Worm (Caenorhabditis elegans) whole organism, mixed stage, embryonic: ENCODE data around the gene F14F9.3.

Experiments used
- M03D4.4 ChIP-seq: sonication (generic microtip); optimal IDR thresholded peaks from 2 replicates; lab custom pipeline; 2017; ENCODE audit warnings: mild to moderate bottlenecking, missing genetic modification characterization, missing compliant biosample characterization
- bed-3 ChIP-seq: fragments of 200-800 bp; sonication (Bioruptor generic); optimal IDR thresholded peaks from 3 replicates; lab custom pipeline; 2018; ENCODE audit warnings: mild to moderate bottlenecking, missing genetic modification characterization, moderate library complexity, missing compliant biosample characterization
- blmp-1 ChIP-seq: fragments of 150-350 bp; optimal IDR thresholded peaks from 2 replicates; lab custom pipeline; 2014; ENCODE audit warnings: missing biosample characterization, missing genetic modification characterization
- ceh-39 ChIP-seq: fragments of 150-350 bp; optimal IDR thresholded peaks from 2 replicates; lab custom pipeline; 2014; ENCODE audit warnings: missing biosample characterization, missing genetic modification characterization
- ceh-43 ChIP-seq: fragments of 200-800 bp; sonication (Bioruptor generic); optimal IDR thresholded peaks from 2 replicates; lab custom pipeline; 2018; ENCODE audit warnings: mild to moderate bottlenecking, missing genetic modification characterization, moderate library complexity, missing compliant biosample characterization
- ceh-83 ChIP-seq: fragments of 200-800 bp; sonication (Bioruptor generic); optimal IDR thresholded peaks from 2 replicates; lab custom pipeline; 2018; ENCODE audit warnings: mild to moderate bottlenecking, missing genetic modification characterization, missing compliant biosample characterization
- ces-1 ChIP-seq: fragments of 150-350 bp; optimal IDR thresholded peaks from 2 replicates; lab custom pipeline; 2014; ENCODE audit warnings: missing biosample characterization, missing genetic modification reagents, missing genetic modification characterization
- drap-1 ChIP-seq: fragments of 200-800 bp; sonication (Bioruptor generic); optimal IDR thresholded peaks from 3 replicates; lab custom pipeline; 2018; ENCODE audit warnings: mild to moderate bottlenecking, missing genetic modification characterization, missing compliant biosample characterization
- elt-1 ChIP-seq: sonication (generic microtip); optimal IDR thresholded peaks from 2 replicates; lab custom pipeline; 2017; ENCODE audit warnings: missing genetic modification characterization, mild to moderate bottlenecking, missing compliant biosample characterization, antibody characterized with exemption, moderate library complexity, borderline replicate concordance; ENCODE audit not compliant: insufficient read depth
- elt-3 ChIP-seq: fragments of 150-350 bp; optimal IDR thresholded peaks from 2 replicates; lab custom pipeline; 2014; ENCODE audit warnings: missing biosample characterization, missing genetic modification characterization
- flh-1 ChIP-seq: fragments of 200-800 bp; sonication (Bioruptor generic); optimal IDR thresholded peaks from 2 replicates; lab custom pipeline; 2018; ENCODE audit warnings: mild to moderate bottlenecking, missing genetic modification characterization, moderate library complexity, missing compliant biosample characterization
- hlh-1 ChIP-seq: fragments of 150-350 bp; optimal IDR thresholded peaks from 2 replicates; lab custom pipeline; 2014; ENCODE audit warnings: missing biosample characterization, missing genetic modification reagents, missing genetic modification characterization
- lin-13 ChIP-seq: fragments of 150-350 bp; optimal IDR thresholded peaks from 2 replicates; lab custom pipeline; 2014; ENCODE audit warnings: missing biosample characterization, missing genetic modification characterization
- lin-32 ChIP-seq: fragments of 200-800 bp; sonication (Bioruptor generic); optimal IDR thresholded peaks from 2 replicates; lab custom pipeline; 2018; ENCODE audit warnings: mild to moderate bottlenecking, missing genetic modification characterization, missing compliant biosample characterization
- mab-5 ChIP-seq: fragments of 150-350 bp; optimal IDR thresholded peaks from 2 replicates; lab custom pipeline; 2014; ENCODE audit warnings: missing biosample characterization, missing genetic modification characterization
- mls-2 ChIP-seq: sonication (generic microtip); optimal IDR thresholded peaks from 2 replicates; lab custom pipeline; 2016; ENCODE audit warnings: mild to moderate bottlenecking, missing genetic modification characterization, moderate library complexity, missing compliant biosample characterization
- nhr-12 ChIP-seq: fragments of 150-350 bp; optimal IDR thresholded peaks from 2 replicates; lab custom pipeline; 2014; ENCODE audit warnings: missing biosample characterization, missing genetic modification characterization
- nhr-2 ChIP-seq: fragments of 150-350 bp; optimal IDR thresholded peaks from 2 replicates; lab custom pipeline; 2014; ENCODE audit warnings: missing biosample characterization, missing genetic modification characterization
- nhr-237 ChIP-seq: fragments of 150-350 bp; optimal IDR thresholded peaks from 2 replicates; lab custom pipeline; 2014; ENCODE audit warnings: missing biosample characterization, missing genetic modification characterization
- nhr-28 ChIP-seq: fragments of 150-350 bp; optimal IDR thresholded peaks from 2 replicates; lab custom pipeline; 2014; ENCODE audit warnings: missing biosample characterization, missing genetic modification characterization
- nhr-76 ChIP-seq: sonication (generic microtip); optimal IDR thresholded peaks from 2 replicates; lab custom pipeline; 2017; ENCODE audit warnings: missing biosample characterization, missing genetic modification characterization
- pha-4 ChIP-seq: fragments of 150-350 bp; optimal IDR thresholded peaks from 2 replicates; lab custom pipeline; 2018; ENCODE audit warnings: missing biosample characterization, missing genetic modification reagents, missing genetic modification characterization
- sem-2 ChIP-seq: fragments of 200-800 bp; sonication (Bioruptor generic); optimal IDR thresholded peaks from 2 replicates; lab custom pipeline; 2018; ENCODE audit warnings: mild to moderate bottlenecking, missing genetic modification characterization, missing compliant biosample characterization
- snpc-4 ChIP-seq: fragments of 150-350 bp; optimal IDR thresholded peaks from 2 replicates; lab custom pipeline; 2014; ENCODE audit warnings: missing biosample characterization, missing genetic modification characterization
- sptf-1 ChIP-seq: sonication (generic microtip); optimal IDR thresholded peaks from 2 replicates; lab custom pipeline; 2017; ENCODE audit warnings: mild to moderate bottlenecking, missing genetic modification characterization, moderate library complexity, missing compliant biosample characterization
- unc-120 ChIP-seq: sonication (generic microtip); optimal IDR thresholded peaks from 2 replicates; lab custom pipeline; 2017; ENCODE audit warnings: missing genetic modification characterization, missing compliant biosample characterization; ENCODE audit not compliant: poor library complexity, severe bottlenecking
- unc-39 ChIP-seq: fragments of 150-350 bp; optimal IDR thresholded peaks from 2 replicates; lab custom pipeline; 2014; ENCODE audit warnings: missing biosample characterization, missing genetic modification characterization
- zip-8 ChIP-seq: fragments of 150-350 bp; optimal IDR thresholded peaks from 2 replicates; lab custom pipeline; 2014; ENCODE audit warnings: missing biosample characterization, missing genetic modification characterization
- ztf-11 ChIP-seq: fragments of 150-350 bp; optimal IDR thresholded peaks from 2 replicates; lab custom pipeline; 2014; ENCODE audit warnings: missing biosample characterization, missing genetic modification characterization

F14F9.3 gene

ce11 chrV:5137919-5138318, at the start of gene F14F9.3:
Gene F14F9.3 (plus strand): TSS chrV:5138219.
- TF ChIP-seq pha-4 (tag; lab: Kevin White, UChicago) (no peak), ceh-43 (GFP tag; lab: Kevin White, UChicago) (no peak), ceh-83 (GFP tag; lab: Kevin White, UChicago) (no peak)

ce11 chrV:5088311-5088710, 49.7 kb upstream of the F14F9.3 start:
- TF ChIP-seq nhr-2: no peak
- TF ChIP-seq mab-5: no peak
- TF ChIP-seq nhr-76 (tag; lab: Kevin White, UChicago): no peak
- TF ChIP-seq sem-2 (GFP tag; lab: Kevin White, UChicago): no peak
- TF ChIP-seq unc-39 (tag; lab: Kevin White, UChicago): no peak
- no peak for TF ChIP-seq zip-8
- no peak for TF ChIP-seq unc-120 (tag; lab: Kevin White, UChicago)

- TF ChIP-seq ceh-83 (GFP tag; lab: Kevin White, UChicago): no peak
- no peak for TF ChIP-seq elt-3
- TF ChIP-seq mls-2: no peak
- no peak for TF ChIP-seq lin-13
- TF ChIP-seq nhr-237 (tag; lab: Kevin White, UChicago): no peak
- no peak for TF ChIP-seq flh-1 (GFP tag; lab: Kevin White, UChicago)
- TF ChIP-seq sptf-1 (tag; lab: Kevin White, UChicago): no peak
- TF ChIP-seq drap-1 (GFP tag; lab: Kevin White, UChicago): no peak
- TF ChIP-seq unc-120 (tag; lab: Kevin White, UChicago): no peak
- TF ChIP-seq M03D4.4: no peak
- no peak for TF ChIP-seq ztf-11
- TF ChIP-seq ceh-39 (tag; lab: Kevin White, UChicago): no peak
Observed at ce11 chrV:5089497-5090134, 48.4 kb upstream of the F14F9.3 start, which contains the start of gene glb-32. Gene glb-32 (minus strand): TSS chrV:5089547.

ce11 chrV:5090386-5090785, 47.6 kb upstream of the F14F9.3 start:
- TF ChIP-seq lin-13 (no peak), sptf-1 (tag; lab: Kevin White, UChicago) (no peak), ceh-43 (GFP tag; lab: Kevin White, UChicago) (no peak), hlh-1 (no peak), bed-3 (no peak)

- TF ChIP-seq blmp-1 (tag; lab: Kevin White, UChicago) (no peak), hlh-1 (no peak), nhr-12 (no peak), snpc-4 (tag; lab: Kevin White, UChicago) (no peak)
Observed at ce11 chrV:5097035-5097434, 41.0 kb upstream of the F14F9.3 start, which contains the start of gene C04F5.2. Gene C04F5.2 (minus strand): TSS chrV:5097135.

- TF ChIP-seq elt-1 (no peak), M03D4.4 (no peak), nhr-237 (tag; lab: Kevin White, UChicago) (no peak), zip-8 (no peak), sem-2 (GFP tag; lab: Kevin White, UChicago) (no peak), elt-3 (no peak), nhr-76 (tag; lab: Kevin White, UChicago) (no peak), snpc-4 (tag; lab: Kevin White, UChicago) (no peak), hlh-1 (no peak), ces-1 (no peak), nhr-28 (no peak), drap-1 (GFP tag; lab: Kevin White, UChicago) (no peak), lin-13 (no peak), mls-2 (no peak), lin-32 (GFP tag; lab: Kevin White, UChicago) (no peak), pha-4 (tag; lab: Kevin White, UChicago) (no peak)
Observed at ce11 chrV:5098925-5099324, 39.1 kb upstream of the F14F9.3 start, which contains the start of gene unc-46. Gene unc-46 (minus strand): TSS chrV:5099025.
